Worm (Caenorhabditis elegans): ENCODE measurements around the gene Y39H10B.2.

- TF ChIP-seq ama-1 (optimal IDR thresholded peaks at IDR 0.05) (no peak), scrt-1 (GFP tag; IDR thresholded peaks at IDR 0.05) (no peak), tbx-11 (GFP tag; IDR thresholded peaks at IDR 0.05) (no peak), pes-1 (GFP tag; IDR thresholded peaks at IDR 0.05) (no peak), hmbx-1 (tag; optimal IDR thresholded peaks at IDR 0.05) (no peak), tbx-37 (GFP tag; conservative IDR thresholded peaks at IDR 0.05) (no peak), sea-1 (GFP tag; conservative IDR thresholded peaks at IDR 0.05) (no peak), hmg-4 (GFP tag; optimal IDR thresholded peaks at IDR 0.05) (no peak), aly-1 (tag; optimal IDR thresholded peaks at IDR 0.05) (no peak)
Measured at ce11 chrV:3715488-3716019, 47.0 kb downstream of the Y39H10B.2 start, which contains the start of gene nrsn-1.
